Fruit fly (Drosophila melanogaster) whole organism, prepupa: ENCODE measurements around the gene Jupiter.
A peak's percentile ranks its signal among the peaks of the same experiment; 100 is the strongest.

Source experiments
- CG11762 ChIP-seq: fragments of 200-800 bp; sonication (Bioruptor generic); optimal IDR thresholded peaks from 3 replicates; lab custom pipeline; 2016; ENCODE audit warnings: missing biosample characterization, missing genetic modification characterization; ENCODE audit not compliant: insufficient read depth
- CG8632 ChIP-seq: fragments of 200-800 bp; sonication (Bioruptor generic); optimal IDR thresholded peaks from 3 replicates; lab custom pipeline; 2016; ENCODE audit warnings: missing biosample characterization, missing genetic modification characterization
- OdsH ChIP-seq: fragments of 200-800 bp; sonication (Bioruptor generic); optimal IDR thresholded peaks from 3 replicates; lab custom pipeline; 2016; ENCODE audit warnings: missing biosample characterization, missing genetic modification characterization
- acj6 ChIP-seq: fragments of 200-800 bp; sonication (Bioruptor generic); optimal IDR thresholded peaks from 3 replicates; lab custom pipeline; 2016; ENCODE audit warnings: missing biosample characterization, missing genetic modification characterization

dm6 chr3R:11568873-11569450, 50.7 kb downstream of the Jupiter start, which contains the start of gene Mrp4:
- no peak for TF ChIP-seq acj6 (GFP tag; lab: Kevin White, UChicago)
- peak; percentile 16 for TF ChIP-seq CG11762 (GFP tag; lab: Kevin White, UChicago)
- no peak for TF ChIP-seq OdsH (GFP tag; lab: Kevin White, UChicago)
- TF ChIP-seq CG8632 (GFP tag; lab: Kevin White, UChicago) = peak; percentile 6
